Fruit fly (Drosophila melanogaster) whole organism, pupa: Measurements from ENCODE around the gene CG42489.

Experiments used
- CG12605 ChIP-seq: fragments of 200-800 bp; sonication (Bioruptor generic); IDR thresholded peaks from 2 replicates; pipeline ENCODE4 v1.3.6; 2022; ENCODE audit warnings: missing biosample characterization, missing genetic modification characterization
- CG4496 ChIP-seq: fragments of 200-800 bp; sonication (Bioruptor generic); IDR thresholded peaks from 3 replicates; pipeline ENCODE4 v1.3.6; 2022; ENCODE audit warnings: missing biosample characterization, missing genetic modification characterization
- CG8159 ChIP-seq: fragments of 200-800 bp; sonication (Bioruptor generic); optimal IDR thresholded peaks from 3 replicates; lab custom pipeline; 2018; ENCODE audit warnings: missing biosample characterization, mild to moderate bottlenecking, missing genetic modification characterization, moderate library complexity

DNA sequence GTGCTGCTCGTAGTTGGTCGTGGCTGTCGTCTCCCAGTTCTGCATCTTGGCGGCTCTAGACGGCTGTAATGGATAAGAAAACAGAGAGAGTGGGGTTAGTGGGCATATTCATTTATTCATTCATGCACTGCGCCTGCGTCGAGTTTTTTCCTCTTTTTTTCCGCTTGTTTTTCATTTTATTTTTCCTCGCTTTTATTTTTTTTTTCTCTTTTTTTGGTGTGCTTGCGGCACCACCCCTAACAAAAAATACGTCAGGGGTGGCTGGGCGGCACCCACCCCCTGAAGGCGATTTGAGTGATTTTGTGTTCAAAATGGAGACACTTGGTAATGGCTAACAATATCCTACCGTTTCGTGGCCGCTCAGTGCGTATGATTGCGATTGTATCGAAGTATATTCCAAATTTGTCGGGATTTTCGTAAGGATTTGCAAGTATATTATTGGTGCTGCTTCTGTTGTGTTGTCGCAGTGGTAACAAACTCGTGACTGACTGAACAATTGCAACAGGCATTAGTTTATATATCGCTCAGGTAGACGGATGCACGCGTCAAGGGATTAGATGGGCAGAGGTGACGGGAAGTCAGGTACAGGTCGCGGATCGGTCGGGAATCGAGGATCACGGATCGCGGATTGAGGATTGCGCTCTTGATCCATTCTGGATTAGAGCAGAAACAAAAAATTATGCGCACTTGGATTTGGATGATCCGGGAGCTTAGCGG lies 39.7 kb upstream of the CG42489 start:
- TF ChIP-seq CG12605, result peak; percentile 99
- peak; percentile 99; the same call in 2 of the 3 replicates for TF ChIP-seq CG4496
- peak; percentile 85 for TF ChIP-seq CG8159 (tag; lab: Kevin White, UChicago)
